Fruit fly (Drosophila melanogaster) S2 (cell line): ENCODE results near the gene RhoGDI.

Experiments used
- CG8478 ChIP-seq: fragments of >200 bp; optimal IDR thresholded peaks from 2 replicates; lab custom pipeline; 2018
- CTCF ChIP-seq, 2 experiments: fragments of >200 bp; optimal IDR thresholded peaks; 2 replicates each; lab custom pipeline; 2018

The RhoGDI gene

DNA sequence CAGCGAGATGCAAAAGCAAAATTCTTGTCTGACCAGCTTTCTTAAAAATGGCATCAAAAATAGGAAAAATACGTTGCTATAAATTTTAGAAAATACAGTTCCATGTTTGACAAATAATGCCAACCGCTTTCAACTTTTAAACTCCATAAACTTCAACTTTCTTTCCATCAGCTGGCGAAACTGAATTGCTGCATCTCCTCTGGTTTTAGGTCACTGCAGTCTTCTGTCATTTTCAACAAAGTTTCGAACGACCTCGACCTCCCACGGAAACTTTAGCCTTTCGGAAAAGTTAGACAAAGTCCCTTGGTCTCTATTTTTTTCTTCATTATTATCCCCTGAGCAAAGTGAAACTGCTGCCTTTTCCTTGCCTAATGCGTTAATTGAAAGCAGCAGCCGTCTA is 27.2 kb downstream of the RhoGDI start, which contains the start of gene CG42263:
CG42263 (minus strand) TSS at position 101 of the 400 bp plus-strand sequence.
- TF ChIP-seq CG8478 (lab: Kevin White, UChicago) (no peak), CTCF (optimal IDR thresholded peaks at IDR 0.05; lab: Kevin White, UChicago) (no peak)

dm6 chr3L:19961805-19962204 is 33.3 kb downstream of the RhoGDI start:
- TF ChIP-seq CG8478 (lab: Kevin White, UChicago) (no peak), CTCF (optimal IDR thresholded peaks at IDR 0.05; lab: Kevin White, UChicago) (no peak)

- TF ChIP-seq CTCF (optimal IDR thresholded peaks at IDR 0.05; lab: Kevin White, UChicago) (no peak), CG8478 (lab: Kevin White, UChicago) (no peak)
These were observed 40.4 kb downstream of the RhoGDI start for dm6 chr3L:19968725-19969598.

- TF ChIP-seq CG8478 (lab: Kevin White, UChicago) (no peak), CTCF (optimal IDR thresholded peaks at IDR 0.05; lab: Kevin White, UChicago) (no peak)
These were observed 49.5 kb downstream of the RhoGDI start for dm6 chr3L:19978088-19978487.

DNA sequence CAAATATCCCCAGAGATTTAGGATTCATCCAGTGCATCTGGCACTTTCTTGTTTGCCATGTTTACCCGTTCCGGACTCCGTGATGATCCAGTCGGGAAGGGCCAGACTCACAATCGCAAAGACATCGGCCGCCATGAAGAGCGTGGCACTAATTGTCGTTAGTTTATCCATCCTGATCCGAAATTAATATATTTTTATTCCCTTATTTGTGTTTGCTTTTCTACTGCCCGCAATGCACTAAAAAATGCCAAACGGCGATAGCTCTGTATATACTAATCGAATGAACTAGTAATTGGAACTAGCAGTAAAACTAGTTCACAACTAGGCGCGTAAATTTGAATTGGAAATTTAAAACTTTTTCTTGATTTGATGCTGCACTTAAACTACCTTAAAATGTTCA is 51.0 kb downstream of the RhoGDI start, which contains the start of gene CG14182:
CG14182 (minus strand) TSS at position 221 of the 400 bp plus-strand sequence.
- TF ChIP-seq CG8478 (lab: Kevin White, UChicago) (no peak), CTCF (optimal IDR thresholded peaks at IDR 0.05; lab: Kevin White, UChicago) (no peak)

DNA sequence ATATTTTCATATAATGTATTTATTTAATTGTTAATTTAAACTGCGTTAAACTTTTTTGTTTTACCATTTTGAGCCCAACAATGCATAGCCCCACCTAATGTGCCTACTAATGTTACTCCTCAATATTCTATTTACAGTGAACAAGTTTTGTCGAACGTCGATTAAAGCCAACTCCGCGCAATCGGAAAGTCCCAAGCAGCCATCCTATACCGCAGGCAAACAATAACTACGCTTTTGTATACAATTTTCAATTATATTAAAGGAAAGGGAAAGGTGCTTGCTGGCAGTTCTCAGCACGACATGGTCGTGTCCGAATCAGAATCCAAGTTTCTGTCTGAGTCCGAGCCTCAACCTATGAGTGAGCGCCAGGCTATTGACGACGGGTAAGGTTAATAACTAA is 52.8 kb downstream of the RhoGDI start, which contains the start of gene CG17732:
CG17732 (plus strand) TSS at position 301 of the 400 bp plus-strand sequence.
- no peak for TF ChIP-seq CTCF (optimal IDR thresholded peaks at IDR 0.05; lab: Kevin White, UChicago)
- TF ChIP-seq CG8478 (lab: Kevin White, UChicago) = no peak
